Fruit fly (Drosophila melanogaster): ENCODE results near the gene CG9922.

CG9922 gene

dm6 chr3R:13990109-13990508 lies 46.1 kb downstream of the CG9922 start (continued):
- TF ChIP-seq kni (GFP tag; optimal IDR thresholded peaks at IDR 0.05), result peak; percentile 31
- no peak for TF ChIP-seq Ada2b (GFP tag; IDR thresholded peaks at IDR 0.05)
- no peak for TF ChIP-seq lov (optimal IDR thresholded peaks at IDR 0.05)
- TF ChIP-seq lov (GFP tag; IDR thresholded peaks at IDR 0.05), result peak; percentile 75; the same call in 2 of the 3 replicates
- peak; percentile 70 for TF ChIP-seq sens (GFP tag)
- no peak for TF ChIP-seq stwl (tag; optimal IDR thresholded peaks at IDR 0.05)
- peak; percentile 91 for TF ChIP-seq ci (GFP tag; IDR thresholded peaks at IDR 0.05)
- no peak for TF ChIP-seq nerfin-2 (GFP tag; IDR thresholded peaks at IDR 0.05; ENCODE audit: partially characterized antibody)
- TF ChIP-seq CG11504 (tag; optimal IDR thresholded peaks at IDR 0.05), result no peak
- TF ChIP-seq bowl (GFP tag; IDR thresholded peaks at IDR 0.05), result no peak
- TF ChIP-seq Hand (GFP tag; optimal IDR thresholded peaks at IDR 0.05), result no peak
- no peak for TF ChIP-seq Hmr (GFP tag; optimal IDR thresholded peaks at IDR 0.05)
- no peak for TF ChIP-seq jigr1 (GFP tag; IDR thresholded peaks at IDR 0.05)
- no peak for TF ChIP-seq odd (GFP tag; optimal IDR thresholded peaks at IDR 0.05)
- TF ChIP-seq vfl (GFP tag; optimal IDR thresholded peaks at IDR 0.05), result no peak
- no peak for TF ChIP-seq Nf-YC (tag; optimal IDR thresholded peaks at IDR 0.05)
- TF ChIP-seq cg (GFP tag; optimal IDR thresholded peaks at IDR 0.05), result peak; percentile 4
- no peak for TF ChIP-seq CG10979 (tag; optimal IDR thresholded peaks at IDR 0.05)
- TF ChIP-seq sob (GFP tag; IDR thresholded peaks at IDR 0.05), result 0 out of 2 replicates have a peak, but pooled peaks have one; percentile 9
- no peak for TF ChIP-seq Doc3 (GFP tag; IDR thresholded peaks at IDR 0.05; ENCODE audit: partially characterized antibody)
- no peak for TF ChIP-seq CG2129 (GFP tag; IDR thresholded peaks at IDR 0.05; ENCODE audit: partially characterized antibody)
- TF ChIP-seq CG10147 (GFP tag; optimal IDR thresholded peaks at IDR 0.05), result no peak
- TF ChIP-seq CG6854 (GFP tag; optimal IDR thresholded peaks at IDR 0.05), result no peak
- TF ChIP-seq MESR4 (GFP tag; optimal IDR thresholded peaks at IDR 0.05), result no peak
- no peak for TF ChIP-seq Neu2 (GFP tag; optimal IDR thresholded peaks at IDR 0.05; ENCODE audit: borderline replicate concordance)
- no peak for TF ChIP-seq H2.0 (GFP tag; IDR thresholded peaks at IDR 0.05)
- TF ChIP-seq CG8944 (GFP tag; optimal IDR thresholded peaks at IDR 0.05), result no peak
- no peak for TF ChIP-seq CG3065 (GFP tag; optimal IDR thresholded peaks at IDR 0.05)
- TF ChIP-seq Ravus (GFP tag; IDR thresholded peaks at IDR 0.05), result no peak
- TF ChIP-seq ro (GFP tag; IDR thresholded peaks at IDR 0.05), result no peak
- no peak for TF ChIP-seq CG1024 (GFP tag; IDR thresholded peaks at IDR 0.05)
- no peak for TF ChIP-seq CG12659 (GFP tag; optimal IDR thresholded peaks at IDR 0.05)
- peak; percentile 28; the same call in 1 of the 2 replicates for TF ChIP-seq seq (GFP tag; IDR thresholded peaks at IDR 0.05)
- no peak for TF ChIP-seq ftz-f1 (GFP tag; optimal IDR thresholded peaks at IDR 0.05)
- no peak for TF ChIP-seq CG18011 (GFP tag; optimal IDR thresholded peaks at IDR 0.05)
- TF ChIP-seq CG6791 (GFP tag; IDR thresholded peaks at IDR 0.05; ENCODE audit: partially characterized antibody), result no peak
- TF ChIP-seq amos (GFP tag; IDR thresholded peaks at IDR 0.05; ENCODE audit: partially characterized antibody), result no peak
- TF ChIP-seq Deaf1 (tag; optimal IDR thresholded peaks at IDR 0.05), result peak; percentile 3
- TF ChIP-seq lola (GFP tag; optimal IDR thresholded peaks at IDR 0.05), result no peak
- no peak for TF ChIP-seq CG10565 (GFP tag; optimal IDR thresholded peaks at IDR 0.05)
- TF ChIP-seq CG11398 (GFP tag; optimal IDR thresholded peaks at IDR 0.05), result no peak
- no peak for TF ChIP-seq CG34422 (GFP tag; IDR thresholded peaks at IDR 0.05)
- TF ChIP-seq tll (GFP tag; optimal IDR thresholded peaks at IDR 0.05), result peak in 1 of 2 experiments; percentile 40
- no peak for TF ChIP-seq zen2 (GFP tag; IDR thresholded peaks at IDR 0.05; ENCODE audit: partially characterized antibody)
- TF ChIP-seq Six4 (GFP tag; optimal IDR thresholded peaks at IDR 0.05), result no peak
- 0 out of 2 replicates have a peak, but pooled peaks have one; percentile 41 for TF ChIP-seq chm (GFP tag; IDR thresholded peaks at IDR 0.05)
- TF ChIP-seq CG7987 (GFP tag; optimal IDR thresholded peaks at IDR 0.05), result no peak
- no peak for TF ChIP-seq chn (GFP tag; optimal IDR thresholded peaks at IDR 0.05)
- no peak for TF ChIP-seq cato (GFP tag; optimal IDR thresholded peaks at IDR 0.05; ENCODE audit: borderline replicate concordance)
- TF ChIP-seq btn (GFP tag; optimal IDR thresholded peaks at IDR 0.05), result no peak
